Fruit fly (Drosophila melanogaster): ENCODE measurements around the gene Acyp.

DNA sequence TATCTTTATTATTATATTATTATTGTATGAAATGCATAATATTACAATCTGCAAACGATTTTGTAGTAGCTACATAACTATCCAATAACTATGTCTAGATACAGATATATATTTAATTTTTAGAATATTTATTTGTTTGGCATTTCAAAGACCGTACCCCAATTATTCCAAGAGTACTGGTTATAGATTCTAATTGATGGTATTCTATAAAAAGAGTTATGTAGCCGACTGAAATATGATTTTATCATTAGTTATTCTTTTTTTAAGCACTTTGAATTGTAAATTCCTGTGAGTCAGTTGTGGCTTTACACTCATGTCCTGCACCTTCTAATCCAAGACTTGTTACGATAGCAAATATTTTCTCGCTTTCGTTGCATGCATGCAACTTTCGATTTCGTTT is 13.8 kb downstream of the Acyp start:
- TF ChIP-seq CG3919 (GFP tag; optimal IDR thresholded peaks at IDR 0.05) (no peak), CG6854 (GFP tag; optimal IDR thresholded peaks at IDR 0.05) (no peak), dac (GFP tag; optimal IDR thresholded peaks at IDR 0.05) (peak; percentile 26), Blimp-1 (GFP tag; optimal IDR thresholded peaks at IDR 0.05) (no peak), net (GFP tag; optimal IDR thresholded peaks at IDR 0.05) (no peak), CG6792 (GFP tag; optimal IDR thresholded peaks at IDR 0.05) (no peak)
